Fruit fly (Drosophila melanogaster) whole organism, embryonic: ENCODE measurements around the gene CG17187.

ENCODE experiments used
- Asciz ChIP-seq: fragments of 200-800 bp; sonication (Bioruptor generic); optimal IDR thresholded peaks from 2 replicates; lab custom pipeline; 2017; ENCODE audit warnings: missing biosample characterization, mild to moderate bottlenecking, missing genetic modification characterization, missing genetic modification reagents
- Atf3 ChIP-seq: fragments of 200-800 bp; sonication (Bioruptor generic); optimal IDR thresholded peaks from 3 replicates; lab custom pipeline; 2016; ENCODE audit warnings: missing biosample characterization, missing genetic modification characterization
- CG10267 ChIP-seq: fragments of 200-800 bp; sonication (Bioruptor generic); optimal IDR thresholded peaks from 2 replicates; lab custom pipeline; 2018; ENCODE audit warnings: missing biosample characterization, mild to moderate bottlenecking, missing genetic modification characterization, moderate library complexity
- CG12236 ChIP-seq: fragments of 200-800 bp; sonication (Bioruptor generic); optimal IDR thresholded peaks from 2 replicates; lab custom pipeline; 2016; ENCODE audit warnings: missing biosample characterization, missing genetic modification characterization
- CG12659 ChIP-seq: fragments of 200-800 bp; sonication (Bioruptor generic); optimal IDR thresholded peaks from 3 replicates; lab custom pipeline; 2017; ENCODE audit warnings: mild to moderate bottlenecking, missing biosample characterization, missing genetic modification reagents, missing genetic modification characterization
- CG13624 ChIP-seq: fragments of 200-800 bp; sonication (Bioruptor generic); optimal IDR thresholded peaks from 2 replicates; lab custom pipeline; 2016; ENCODE audit warnings: missing biosample characterization, missing genetic modification characterization
- CG14860 ChIP-seq: fragments of 200-800 bp; sonication (Bioruptor generic); IDR thresholded peaks from 3 replicates; pipeline ENCODE4 v1.3.6; 2022; ENCODE audit warnings: missing biosample characterization, missing genetic modification characterization; ENCODE audit not compliant: partially characterized antibody
- CG15479 ChIP-seq: fragments of 200-800 bp; sonication (Bioruptor generic); optimal IDR thresholded peaks from 3 replicates; lab custom pipeline; 2019; ENCODE audit warnings: missing biosample characterization, mild to moderate bottlenecking, missing genetic modification characterization, moderate library complexity
- CG15696 ChIP-seq: fragments of 200-800 bp; sonication (Bioruptor generic); optimal IDR thresholded peaks from 2 replicates; lab custom pipeline; 2019; ENCODE audit warnings: missing biosample characterization, mild to moderate bottlenecking, missing genetic modification characterization, moderate library complexity
- CG1647 ChIP-seq: fragments of 200-800 bp; sonication (Bioruptor generic); optimal IDR thresholded peaks from 3 replicates; lab custom pipeline; 2016; ENCODE audit warnings: missing biosample characterization, missing genetic modification characterization
- CG17829 ChIP-seq: fragments of 200-800 bp; optimal IDR thresholded peaks from 2 replicates; lab custom pipeline; 2019; ENCODE audit warnings: missing biosample characterization, mild to moderate bottlenecking, missing genetic modification characterization, moderate library complexity
- CG18011 ChIP-seq: fragments of 200-800 bp; sonication (Bioruptor generic); optimal IDR thresholded peaks from 2 replicates; lab custom pipeline; 2017; ENCODE audit warnings: missing biosample characterization, missing genetic modification characterization, mild to moderate bottlenecking, moderate library complexity, missing genotype
- CG18619 ChIP-seq: fragments of 200-800 bp; sonication (Bioruptor generic); optimal IDR thresholded peaks from 3 replicates; lab custom pipeline; 2017; ENCODE audit warnings: missing biosample characterization, mild to moderate bottlenecking, missing genetic modification characterization
- CG31388 ChIP-seq: fragments of 200-800 bp; sonication (Bioruptor generic); optimal IDR thresholded peaks from 2 replicates; lab custom pipeline; 2016; ENCODE audit warnings: missing biosample characterization, missing genetic modification characterization
- CG34422 ChIP-seq: fragments of 200-800 bp; sonication (Bioruptor generic); IDR thresholded peaks from 3 replicates; pipeline ENCODE4 v1.3.6; 2022; ENCODE audit warnings: missing biosample characterization, missing genetic modification characterization
- CG5180 ChIP-seq: fragments of 200-800 bp; sonication (Bioruptor generic); optimal IDR thresholded peaks from 3 replicates; lab custom pipeline; 2017; ENCODE audit warnings: missing biosample characterization, missing genetic modification characterization, mild to moderate bottlenecking, moderate library complexity, missing genetic modification reagents
- CG6689 ChIP-seq: fragments of 200-800 bp; sonication (Bioruptor generic); IDR thresholded peaks from 2 replicates; pipeline ENCODE4 v1.3.6; 2022; ENCODE audit warnings: missing biosample characterization, missing genetic modification characterization
- CG7271 ChIP-seq: fragments of 200-800 bp; sonication (Bioruptor generic); optimal IDR thresholded peaks from 2 replicates; lab custom pipeline; 2018; ENCODE audit warnings: missing biosample characterization, mild to moderate bottlenecking, missing genetic modification characterization, moderate library complexity
- Chrac-16 ChIP-seq: fragments of 200-800 bp; sonication (Bioruptor generic); optimal IDR thresholded peaks from 3 replicates; lab custom pipeline; 2016; ENCODE audit warnings: missing biosample characterization, missing genetic modification characterization
- CoRest ChIP-seq: fragments of 200-800 bp; sonication (Bioruptor generic); optimal IDR thresholded peaks from 3 replicates; lab custom pipeline; 2018; ENCODE audit warnings: missing biosample characterization, mild to moderate bottlenecking, missing genetic modification characterization, moderate library complexity
- H15 ChIP-seq: fragments of 200-800 bp; sonication (Bioruptor generic); IDR thresholded peaks from 3 replicates; pipeline ENCODE4 v1.3.6; 2022; ENCODE audit warnings: missing biosample characterization, missing genetic modification characterization
- HmgZ ChIP-seq: fragments of 200-800 bp; sonication (Bioruptor generic); optimal IDR thresholded peaks from 2 replicates; lab custom pipeline; 2018; ENCODE audit warnings: missing biosample characterization, mild to moderate bottlenecking, missing genetic modification characterization
- Rfx ChIP-seq: fragments of 200-800 bp; sonication (Bioruptor generic); IDR thresholded peaks from 2 replicates; pipeline ENCODE4 v1.3.6; 2022; ENCODE audit warnings: missing biosample characterization, missing genetic modification characterization
- Tbp ChIP-seq: fragments of >200 bp; optimal IDR thresholded peaks from 2 replicates; lab custom pipeline; 2018; ENCODE audit warnings: missing biosample characterization, missing genetic modification characterization
- YL-1 ChIP-seq: fragments of 200-800 bp; sonication (Bioruptor generic); optimal IDR thresholded peaks from 3 replicates; lab custom pipeline; 2017; ENCODE audit warnings: missing biosample characterization, mild to moderate bottlenecking, missing genetic modification characterization
- aop ChIP-seq: fragments of 200-800 bp; sonication (Bioruptor generic); IDR thresholded peaks from 2 replicates; pipeline ENCODE4 v1.3.6; 2022; ENCODE audit warnings: missing biosample characterization, missing genetic modification characterization
- bab2 ChIP-seq: fragments of 200-800 bp; sonication (Bioruptor generic); optimal IDR thresholded peaks from 2 replicates; lab custom pipeline; 2016; ENCODE audit warnings: missing biosample characterization, missing genetic modification characterization
- bbx ChIP-seq: fragments of 200-800 bp; sonication (Bioruptor generic); IDR thresholded peaks from 2 replicates; pipeline ENCODE4 v1.3.6; 2022; ENCODE audit warnings: missing biosample characterization, missing genetic modification characterization; ENCODE audit not compliant: partially characterized antibody
- cg ChIP-seq: fragments of 200-800 bp; sonication (Bioruptor generic); optimal IDR thresholded peaks from 3 replicates; lab custom pipeline; 2019; ENCODE audit warnings: missing biosample characterization, mild to moderate bottlenecking, missing genetic modification characterization, moderate library complexity
- crc ChIP-seq: fragments of 200-800 bp; sonication (Bioruptor generic); optimal IDR thresholded peaks from 2 replicates; lab custom pipeline; 2016; ENCODE audit warnings: missing biosample characterization, missing genetic modification characterization
- fd102C ChIP-seq: fragments of 200-800 bp; sonication (Bioruptor generic); optimal IDR thresholded peaks from 2 replicates; lab custom pipeline; 2018; ENCODE audit warnings: missing biosample characterization, mild to moderate bottlenecking, missing genetic modification characterization, moderate library complexity
- fd3F ChIP-seq: fragments of 200-800 bp; sonication (Bioruptor generic); optimal IDR thresholded peaks from 2 replicates; lab custom pipeline; 2018; ENCODE audit warnings: missing biosample characterization, mild to moderate bottlenecking, missing genetic modification characterization, moderate library complexity
- her ChIP-seq: fragments of 200-800 bp; sonication (Bioruptor generic); optimal IDR thresholded peaks from 2 replicates; lab custom pipeline; 2016; ENCODE audit warnings: missing biosample characterization, missing genetic modification characterization
- oc ChIP-seq: fragments of 200-800 bp; sonication (Bioruptor generic); optimal IDR thresholded peaks from 2 replicates; lab custom pipeline; 2018; ENCODE audit warnings: missing biosample characterization, mild to moderate bottlenecking, missing genetic modification characterization, moderate library complexity
- odd ChIP-seq: fragments of 200-800 bp; sonication (Bioruptor generic); optimal IDR thresholded peaks from 2 replicates; lab custom pipeline; 2017; ENCODE audit warnings: missing biosample characterization, mild to moderate bottlenecking, missing genetic modification characterization
- org-1 ChIP-seq: fragments of 200-800 bp; sonication (Bioruptor generic); optimal IDR thresholded peaks from 2 replicates; lab custom pipeline; 2017; ENCODE audit warnings: missing biosample characterization, missing genetic modification characterization
- p53 ChIP-seq: fragments of 200-800 bp; sonication (Bioruptor generic); optimal IDR thresholded peaks from 2 replicates; lab custom pipeline; 2016; ENCODE audit warnings: missing biosample characterization, missing genetic modification characterization
- peb ChIP-seq: fragments of 200-800 bp; sonication (Bioruptor generic); IDR thresholded peaks from 2 replicates; pipeline ENCODE4 v1.3.6; 2022; ENCODE audit warnings: missing biosample characterization, missing genetic modification characterization
- pfk ChIP-seq: fragments of 200-800 bp; sonication (Bioruptor generic); optimal IDR thresholded peaks from 2 replicates; lab custom pipeline; 2018; ENCODE audit warnings: missing biosample characterization, mild to moderate bottlenecking, missing genetic modification characterization, moderate library complexity
- phol ChIP-seq: fragments of 200-800 bp; sonication (Bioruptor generic); optimal IDR thresholded peaks from 3 replicates; lab custom pipeline; 2018; ENCODE audit warnings: missing biosample characterization, mild to moderate bottlenecking, missing genetic modification characterization, moderate library complexity
- pros ChIP-seq: fragments of 200-800 bp; sonication (Bioruptor generic); optimal IDR thresholded peaks from 3 replicates; lab custom pipeline; 2019; ENCODE audit warnings: missing biosample characterization, mild to moderate bottlenecking, missing genetic modification characterization, moderate library complexity
- ro ChIP-seq: fragments of 200-800 bp; sonication (Bioruptor generic); IDR thresholded peaks from 2 replicates; pipeline ENCODE4 v1.3.6; 2022; ENCODE audit warnings: missing biosample characterization, missing genetic modification characterization
- sisA ChIP-seq: fragments of 200-800 bp; sonication (Bioruptor generic); IDR thresholded peaks from 2 replicates; pipeline ENCODE4 v1.3.6; 2022; ENCODE audit warnings: missing biosample characterization, missing genetic modification characterization
- stwl ChIP-seq: fragments of 200-800 bp; sonication (Bioruptor generic); optimal IDR thresholded peaks from 3 replicates; lab custom pipeline; 2018; ENCODE audit warnings: missing biosample characterization, mild to moderate bottlenecking, missing genetic modification characterization, moderate library complexity
- tin ChIP-seq: fragments of 200-800 bp; sonication (Bioruptor generic); optimal IDR thresholded peaks from 3 replicates; lab custom pipeline; 2016; ENCODE audit warnings: missing biosample characterization, missing genetic modification characterization
- tll ChIP-seq, 2 experiments: fragments of 200-800 bp in 1 of 2; fragments of >200 bp in 1 of 2; sonication (Bioruptor generic) in 1 of 2; optimal IDR thresholded peaks; 2 replicates each; lab custom pipeline; 2017 to 2019; ENCODE audit warnings: missing biosample characterization in 2 of 2, missing genetic modification characterization in 2 of 2, mild to moderate bottlenecking in 1 of 2, moderate library complexity in 1 of 2
- toy ChIP-seq: fragments of 200-800 bp; sonication (Bioruptor generic); IDR thresholded peaks from 2 replicates; pipeline ENCODE4 v1.3.6; 2022; ENCODE audit warnings: missing biosample characterization, missing genetic modification characterization
- tup ChIP-seq: fragments of 200-800 bp; sonication (Bioruptor generic); optimal IDR thresholded peaks from 2 replicates; lab custom pipeline; 2016; ENCODE audit warnings: missing biosample characterization, mild to moderate bottlenecking, missing genetic modification characterization, moderate library complexity
- tx ChIP-seq: fragments of 200-800 bp; sonication (Bioruptor generic); optimal IDR thresholded peaks from 2 replicates; lab custom pipeline; 2016; ENCODE audit warnings: missing biosample characterization, missing genetic modification characterization
- vvl ChIP-seq: fragments of 200-800 bp; sonication (Bioruptor generic); IDR thresholded peaks from 2 replicates; pipeline ENCODE4 v1.3.6; 2022; ENCODE audit warnings: missing biosample characterization, missing genetic modification characterization

Gene CG17187

DNA sequence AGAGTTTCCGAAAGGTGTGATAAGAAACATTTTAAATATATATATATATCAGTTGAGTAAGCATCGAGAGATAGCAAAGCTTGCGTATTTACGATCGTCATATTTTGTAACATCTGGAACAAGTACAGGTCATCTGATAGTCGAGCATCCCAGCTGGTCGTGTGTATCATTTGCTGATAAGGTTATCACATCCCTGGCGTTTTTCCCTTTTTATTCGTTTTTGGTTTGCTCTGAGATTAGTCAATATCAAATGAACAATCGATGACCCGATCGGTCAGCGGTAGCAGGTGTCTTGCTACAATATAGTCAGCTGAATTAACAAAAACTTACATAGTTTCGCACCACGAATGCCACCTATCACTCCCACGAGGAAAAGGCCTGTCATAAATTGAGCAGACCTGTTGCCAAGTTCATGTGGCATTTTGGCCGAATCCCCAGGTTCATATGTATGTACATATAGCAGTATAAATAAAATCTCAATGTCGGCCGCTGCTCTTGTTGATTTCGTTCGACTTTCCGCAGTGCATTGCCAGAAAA is 30.7 kb downstream of the CG17187 start (continued):
- no peak for TF ChIP-seq org-1
- no peak for TF ChIP-seq CG7271
- TF ChIP-seq stwl (tag; lab: Kevin White, UChicago): no peak
- no peak for TF ChIP-seq CG14860 (GFP tag; lab: Robert Waterston, UW)
- no peak for TF ChIP-seq Atf3 (GFP tag; lab: Kevin White, UChicago)
- peak; percentile 56 for TF ChIP-seq CG6689 (GFP tag; lab: Robert Waterston, UW)
- TF ChIP-seq fd3F (GFP tag; lab: Kevin White, UChicago): peak; percentile 15
- no peak for TF ChIP-seq aop
- no peak for TF ChIP-seq crc
- TF ChIP-seq tll (GFP tag; optimal IDR thresholded peaks at IDR 0.05; lab: Kevin White, UChicago): no peak
- TF ChIP-seq peb (GFP tag; lab: Robert Waterston, UW): no peak
- TF ChIP-seq CG31388 (GFP tag; lab: Kevin White, UChicago): no peak
- no peak for TF ChIP-seq p53 (GFP tag; lab: Kevin White, UChicago)
- TF ChIP-seq pfk (GFP tag; lab: Kevin White, UChicago): no peak
- TF ChIP-seq odd (GFP tag; lab: Kevin White, UChicago): peak; percentile 43
- no peak for TF ChIP-seq fd102C (GFP tag; lab: Kevin White, UChicago)
- TF ChIP-seq Tbp (GFP tag; lab: Kevin White, UChicago): no peak
- TF ChIP-seq vvl (GFP tag; lab: Robert Waterston, UW): peak; percentile 68
- TF ChIP-seq CG18619 (GFP tag; lab: Kevin White, UChicago): peak; percentile 56
- TF ChIP-seq H15 (GFP tag; lab: Robert Waterston, UW): peak; percentile 55; the same call in 2 of the 3 replicates
- peak; percentile 26 for TF ChIP-seq HmgZ (tag; lab: Kevin White, UChicago)
- TF ChIP-seq phol (tag; lab: Kevin White, UChicago): peak; percentile 53
- TF ChIP-seq her (GFP tag; lab: Kevin White, UChicago): no peak
- no peak for TF ChIP-seq cg
- peak; percentile 19 for TF ChIP-seq oc (tag; lab: Kevin White, UChicago)
- no peak for TF ChIP-seq CG15479
- TF ChIP-seq pros (GFP tag; lab: Kevin White, UChicago): no peak
- TF ChIP-seq sisA (GFP tag; lab: Robert Waterston, UW): peak; percentile 55
- no peak for TF ChIP-seq CG15696
- TF ChIP-seq tup (GFP tag; lab: Kevin White, UChicago): no peak
- no peak for TF ChIP-seq ro
- no peak for TF ChIP-seq CG18011 (GFP tag; lab: Kevin White, UChicago)
- no peak for TF ChIP-seq tx (GFP tag; lab: Kevin White, UChicago)
- no peak for TF ChIP-seq bbx (GFP tag; lab: Robert Waterston, UW)
- TF ChIP-seq CG34422 (GFP tag; lab: Robert Waterston, UW): 0 out of 3 replicates have a peak, but pooled peaks have one; percentile 9
- TF ChIP-seq Rfx (GFP tag; lab: Robert Waterston, UW): peak; percentile 75
- peak; percentile 32 for TF ChIP-seq Asciz (GFP tag; lab: Kevin White, UChicago)
- TF ChIP-seq CG1647 (GFP tag; lab: Kevin White, UChicago): no peak
- no peak for TF ChIP-seq CG17829
- peak; percentile 47 for TF ChIP-seq CG12659 (GFP tag; lab: Kevin White, UChicago)
- no peak for TF ChIP-seq YL-1 (GFP tag; lab: Kevin White, UChicago)
- peak; percentile 51 for TF ChIP-seq Chrac-16 (GFP tag; lab: Kevin White, UChicago)
- TF ChIP-seq toy (GFP tag; lab: Robert Waterston, UW): no peak
- TF ChIP-seq CG13624 (GFP tag; lab: Kevin White, UChicago): no peak
- peak; percentile 15 for TF ChIP-seq CG10267 (tag; lab: Kevin White, UChicago)
- TF ChIP-seq tin (GFP tag; lab: Kevin White, UChicago): peak; percentile 5
- no peak for TF ChIP-seq CG5180 (GFP tag; lab: Kevin White, UChicago)
- no peak for TF ChIP-seq CG12236
- peak; percentile 62 for TF ChIP-seq CoRest (tag; lab: Kevin White, UChicago)
- no peak for TF ChIP-seq bab2 (GFP tag; lab: Kevin White, UChicago)
